Fruit fly (Drosophila melanogaster) whole organism, embryonic: Measurements from ENCODE around the gene CG9626.

Experiments
- Atf6 ChIP-seq: fragments of 200-800 bp; sonication (Bioruptor generic); IDR thresholded peaks from 2 replicates; pipeline ENCODE4 v1.3.6; 2022; ENCODE audit warnings: missing biosample characterization, missing genetic modification characterization
- CG11085 ChIP-seq: fragments of 200-800 bp; sonication (Bioruptor generic); IDR thresholded peaks from 2 replicates; pipeline ENCODE4 v1.3.6; 2022; ENCODE audit warnings: missing biosample characterization, missing genetic modification characterization
- CG12942 ChIP-seq: fragments of 200-800 bp; sonication (Bioruptor generic); optimal IDR thresholded peaks from 3 replicates; lab custom pipeline; 2016; ENCODE audit warnings: missing biosample characterization, missing genetic modification characterization
- CG15073 ChIP-seq: fragments of 200-800 bp; sonication (Bioruptor generic); optimal IDR thresholded peaks from 2 replicates; lab custom pipeline; 2016; ENCODE audit warnings: missing biosample characterization, missing genetic modification characterization
- CG15479 ChIP-seq: fragments of 200-800 bp; sonication (Bioruptor generic); optimal IDR thresholded peaks from 3 replicates; lab custom pipeline; 2019; ENCODE audit warnings: missing biosample characterization, mild to moderate bottlenecking, missing genetic modification characterization, moderate library complexity
- CG15601 ChIP-seq: fragments of 200-800 bp; sonication (Bioruptor generic); optimal IDR thresholded peaks from 3 replicates; lab custom pipeline; 2019; ENCODE audit warnings: missing biosample characterization, mild to moderate bottlenecking, missing genetic modification characterization, moderate library complexity
- CG18011 ChIP-seq: fragments of 200-800 bp; sonication (Bioruptor generic); optimal IDR thresholded peaks from 2 replicates; lab custom pipeline; 2017; ENCODE audit warnings: missing biosample characterization, missing genetic modification characterization, mild to moderate bottlenecking, moderate library complexity, missing genotype
- CG2129 ChIP-seq: fragments of 200-800 bp; sonication (Bioruptor generic); IDR thresholded peaks from 2 replicates; pipeline ENCODE4 v1.3.6; 2022; ENCODE audit warnings: missing biosample characterization, missing genetic modification characterization; ENCODE audit not compliant: partially characterized antibody
- CG2712 ChIP-seq: fragments of 200-800 bp; optimal IDR thresholded peaks from 3 replicates; lab custom pipeline; 2019; ENCODE audit warnings: missing biosample characterization, mild to moderate bottlenecking, missing genetic modification characterization, moderate library complexity
- CG31224 ChIP-seq: fragments of 200-800 bp; sonication (Bioruptor generic); IDR thresholded peaks from 2 replicates; pipeline ENCODE4 v1.3.6; 2022; ENCODE audit warnings: missing biosample characterization, missing genetic modification characterization
- CG32772 ChIP-seq: fragments of 200-800 bp; sonication (Bioruptor generic); IDR thresholded peaks from 2 replicates; pipeline ENCODE4 v1.3.6; 2022; ENCODE audit warnings: missing biosample characterization, missing genetic modification characterization
- CG34376 ChIP-seq: fragments of 200-800 bp; sonication (Bioruptor generic); optimal IDR thresholded peaks from 2 replicates; lab custom pipeline; 2018; ENCODE audit warnings: missing biosample characterization, mild to moderate bottlenecking, missing genetic modification characterization
- CG4617 ChIP-seq: fragments of 200-800 bp; sonication (Bioruptor generic); optimal IDR thresholded peaks from 3 replicates; lab custom pipeline; 2016; ENCODE audit warnings: missing biosample characterization, missing genetic modification characterization, borderline replicate concordance
- CG6175 ChIP-seq: fragments of 200-800 bp; sonication (Bioruptor generic); IDR thresholded peaks from 3 replicates; pipeline ENCODE4 v1.3.6; 2022; ENCODE audit warnings: missing biosample characterization, missing genetic modification characterization
- CG6813 ChIP-seq: fragments of 200-800 bp; sonication (Bioruptor generic); optimal IDR thresholded peaks from 2 replicates; lab custom pipeline; 2017; ENCODE audit warnings: missing biosample characterization, missing genetic modification characterization, mild to moderate bottlenecking, moderate library complexity, missing genetic modification reagents
- CG7745 ChIP-seq: fragments of 200-800 bp; sonication (Bioruptor generic); optimal IDR thresholded peaks from 2 replicates; lab custom pipeline; 2018; ENCODE audit warnings: missing biosample characterization, mild to moderate bottlenecking, missing genetic modification characterization, moderate library complexity
- CG8478 ChIP-seq: fragments of >200 bp; optimal IDR thresholded peaks from 2 replicates; lab custom pipeline; 2018
- CHES-1-like ChIP-seq: fragments of 200-800 bp; sonication (Bioruptor generic); optimal IDR thresholded peaks from 2 replicates; lab custom pipeline; 2016; ENCODE audit warnings: missing biosample characterization, missing genetic modification characterization
- Chrac-16 ChIP-seq: fragments of 200-800 bp; sonication (Bioruptor generic); optimal IDR thresholded peaks from 3 replicates; lab custom pipeline; 2016; ENCODE audit warnings: missing biosample characterization, missing genetic modification characterization
- Deaf1 ChIP-seq: fragments of 200-800 bp; optimal IDR thresholded peaks from 3 replicates; lab custom pipeline; 2019; ENCODE audit warnings: missing biosample characterization, mild to moderate bottlenecking, missing genetic modification characterization, moderate library complexity
- Dip2 ChIP-seq: fragments of 200-800 bp; sonication (Bioruptor generic); IDR thresholded peaks from 2 replicates; pipeline ENCODE4 v1.3.6; 2022; ENCODE audit warnings: missing biosample characterization, missing genetic modification characterization
- Ets97D ChIP-seq: fragments of 200-800 bp; sonication (Bioruptor generic); optimal IDR thresholded peaks from 3 replicates; lab custom pipeline; 2016; ENCODE audit warnings: missing biosample characterization, missing genetic modification characterization
- H15 ChIP-seq: fragments of 200-800 bp; sonication (Bioruptor generic); IDR thresholded peaks from 3 replicates; pipeline ENCODE4 v1.3.6; 2022; ENCODE audit warnings: missing biosample characterization, missing genetic modification characterization
- HmgD ChIP-seq: fragments of 200-800 bp; sonication (Bioruptor generic); optimal IDR thresholded peaks from 3 replicates; lab custom pipeline; 2016; ENCODE audit warnings: missing biosample characterization, missing genetic modification characterization
- Kr ChIP-seq: fragments of 200-800 bp; sonication (Bioruptor generic); optimal IDR thresholded peaks from 2 replicates; lab custom pipeline; 2017; ENCODE audit warnings: missing biosample characterization, mild to moderate bottlenecking, missing genetic modification characterization
- MBD-R2 ChIP-seq: fragments of 200-800 bp; sonication (Bioruptor generic); IDR thresholded peaks from 2 replicates; pipeline ENCODE4 v1.3.6; 2022; ENCODE audit warnings: missing biosample characterization, missing genetic modification characterization
- Neu2 ChIP-seq: fragments of 200-800 bp; sonication (Bioruptor generic); optimal IDR thresholded peaks from 3 replicates; lab custom pipeline; 2016; ENCODE audit warnings: missing biosample characterization, missing genetic modification characterization, borderline replicate concordance
- Rfx ChIP-seq: fragments of 200-800 bp; sonication (Bioruptor generic); IDR thresholded peaks from 2 replicates; pipeline ENCODE4 v1.3.6; 2022; ENCODE audit warnings: missing biosample characterization, missing genetic modification characterization
- Rx ChIP-seq: fragments of 200-800 bp; sonication (Bioruptor generic); IDR thresholded peaks from 2 replicates; pipeline ENCODE4 v1.3.6; 2022; ENCODE audit warnings: missing biosample characterization, missing genetic modification characterization
- Six4 ChIP-seq: fragments of 200-800 bp; sonication (Bioruptor generic); optimal IDR thresholded peaks from 2 replicates; lab custom pipeline; 2016; ENCODE audit warnings: missing biosample characterization, missing genetic modification characterization
- Vsx1 ChIP-seq: fragments of 200-800 bp; sonication (Bioruptor generic); optimal IDR thresholded peaks from 2 replicates; lab custom pipeline; 2017; ENCODE audit warnings: missing biosample characterization, mild to moderate bottlenecking, missing genetic modification characterization, missing genetic modification reagents
- al ChIP-seq: fragments of 200-800 bp; sonication (Bioruptor generic); IDR thresholded peaks from 2 replicates; pipeline ENCODE4 v1.3.6; 2022; ENCODE audit warnings: missing biosample characterization, missing genetic modification characterization
- ato ChIP-seq: fragments of 200-800 bp; sonication (Bioruptor generic); IDR thresholded peaks from 2 replicates; pipeline ENCODE4 v1.3.6; 2022; ENCODE audit warnings: missing biosample characterization, missing genetic modification characterization; ENCODE audit not compliant: partially characterized antibody
- bowl ChIP-seq: fragments of 200-800 bp; sonication (Bioruptor generic); IDR thresholded peaks from 2 replicates; pipeline ENCODE4 v1.3.6; 2022; ENCODE audit warnings: missing biosample characterization, missing genetic modification characterization
- crc ChIP-seq: fragments of 200-800 bp; sonication (Bioruptor generic); optimal IDR thresholded peaks from 2 replicates; lab custom pipeline; 2016; ENCODE audit warnings: missing biosample characterization, missing genetic modification characterization
- dpn ChIP-seq, 2 experiments: fragments of 200-800 bp; sonication (Bioruptor generic); optimal IDR thresholded peaks; 3 replicates each; lab custom pipeline; 2016; ENCODE audit warnings: missing biosample characterization in 2 of 2, missing genetic modification characterization in 2 of 2
- dysf ChIP-seq: fragments of 200-800 bp; sonication (Bioruptor generic); IDR thresholded peaks from 3 replicates; pipeline ENCODE4 v1.3.6; 2022; ENCODE audit warnings: missing biosample characterization, missing genetic modification characterization
- en ChIP-seq: fragments of 200-800 bp; sonication (Bioruptor generic); optimal IDR thresholded peaks from 2 replicates; lab custom pipeline; 2016; ENCODE audit warnings: missing biosample characterization, missing genetic modification characterization
- eve ChIP-seq, 2 experiments: fragments of >200 bp; optimal IDR thresholded peaks; 2 replicates each; lab custom pipeline; 2017; ENCODE audit warnings: missing biosample characterization in 2 of 2, missing genetic modification characterization in 2 of 2
- eyg ChIP-seq: fragments of 200-800 bp; sonication (Bioruptor generic); optimal IDR thresholded peaks from 3 replicates; lab custom pipeline; 2016; ENCODE audit warnings: missing biosample characterization, missing genetic modification characterization
- gfzf ChIP-seq: fragments of 200-800 bp; sonication (Bioruptor generic); optimal IDR thresholded peaks from 2 replicates; lab custom pipeline; 2016; ENCODE audit warnings: missing biosample characterization, mild to moderate bottlenecking, missing genetic modification characterization, moderate library complexity
- pb ChIP-seq: fragments of 200-800 bp; sonication (Bioruptor generic); optimal IDR thresholded peaks from 3 replicates; lab custom pipeline; 2016; ENCODE audit warnings: missing biosample characterization, missing genetic modification characterization
- pfk ChIP-seq: fragments of 200-800 bp; sonication (Bioruptor generic); optimal IDR thresholded peaks from 2 replicates; lab custom pipeline; 2018; ENCODE audit warnings: missing biosample characterization, mild to moderate bottlenecking, missing genetic modification characterization, moderate library complexity
- pita ChIP-seq: fragments of 200-800 bp; sonication (Bioruptor generic); optimal IDR thresholded peaks from 2 replicates; lab custom pipeline; 2017; ENCODE audit warnings: missing biosample characterization, mild to moderate bottlenecking, missing genetic modification characterization
- run ChIP-seq: fragments of 200-800 bp; sonication (Bioruptor generic); optimal IDR thresholded peaks from 3 replicates; lab custom pipeline; 2018; ENCODE audit warnings: missing biosample characterization, mild to moderate bottlenecking, missing genetic modification characterization
- scrt ChIP-seq: fragments of 200-800 bp; sonication (Bioruptor generic); optimal IDR thresholded peaks from 2 replicates; lab custom pipeline; 2018; ENCODE audit warnings: missing biosample characterization, mild to moderate bottlenecking, missing genetic modification characterization, moderate library complexity
- sens ChIP-seq: fragments of 200-800 bp; sonication (Bioruptor generic); peaks from one replicate; lab custom pipeline; 2016; ENCODE audit warnings: missing biosample characterization, missing genetic modification characterization
- sima ChIP-seq: fragments of 200-800 bp; sonication (Bioruptor generic); optimal IDR thresholded peaks from 2 replicates; lab custom pipeline; 2016; ENCODE audit warnings: missing biosample characterization, missing genetic modification characterization
- stc ChIP-seq: fragments of 200-800 bp; sonication (Bioruptor generic); IDR thresholded peaks from 2 replicates; pipeline ENCODE4 v1.3.6; 2022; ENCODE audit warnings: missing biosample characterization, missing genetic modification characterization
- tgo ChIP-seq: fragments of 200-800 bp; sonication (Bioruptor generic); IDR thresholded peaks from 3 replicates; pipeline ENCODE4 v1.3.6; 2022; ENCODE audit warnings: missing biosample characterization, missing genetic modification characterization
- tll ChIP-seq, 2 experiments: fragments of 200-800 bp in 1 of 2; fragments of >200 bp in 1 of 2; sonication (Bioruptor generic) in 1 of 2; optimal IDR thresholded peaks; 2 replicates each; lab custom pipeline; 2017 to 2019; ENCODE audit warnings: missing biosample characterization in 2 of 2, missing genetic modification characterization in 2 of 2, mild to moderate bottlenecking in 1 of 2, moderate library complexity in 1 of 2
- toy ChIP-seq: fragments of 200-800 bp; sonication (Bioruptor generic); IDR thresholded peaks from 2 replicates; pipeline ENCODE4 v1.3.6; 2022; ENCODE audit warnings: missing biosample characterization, missing genetic modification characterization

Gene CG9626

dm6 chr3R:8340675-8341275 is 40.0 kb upstream of the CG9626 start, which contains the start of the genes COX7A and Arl2 (continued):
- TF ChIP-seq Six4 (no peak), HmgD (GFP tag; lab: Kevin White, UChicago) (no peak), pfk (GFP tag; lab: Kevin White, UChicago) (no peak), Rfx (GFP tag; lab: Robert Waterston, UW) (no peak), CG6813 (GFP tag; lab: Kevin White, UChicago) (no peak), ato (GFP tag; lab: Robert Waterston, UW) (peak; percentile 96), CG31224 (GFP tag; lab: Robert Waterston, UW) (no peak), toy (GFP tag; lab: Robert Waterston, UW) (no peak), CG12942 (GFP tag; lab: Kevin White, UChicago) (no peak), bowl (no peak), run (tag; lab: Kevin White, UChicago) (no peak), CG8478 (no peak), tll (GFP tag; optimal IDR thresholded peaks at IDR 0.05; lab: Kevin White, UChicago) (no peak), eve (GFP tag; optimal IDR thresholded peaks at IDR 0.05; lab: Kevin White, UChicago) (no peak), MBD-R2 (GFP tag; lab: Robert Waterston, UW) (peak; percentile 90), dysf (GFP tag; lab: Robert Waterston, UW) (no peak), Rx (no peak), Chrac-16 (GFP tag; lab: Kevin White, UChicago) (no peak), dpn (GFP tag; optimal IDR thresholded peaks at IDR 0.05; lab: Kevin White, UChicago) (no peak), CHES-1-like (no peak), CG32772 (GFP tag; lab: Robert Waterston, UW) (no peak), CG6175 (GFP tag; lab: Robert Waterston, UW) (no peak), stc (no peak), gfzf (GFP tag; lab: Kevin White, UChicago) (peak; percentile 42), sens (GFP tag; lab: Kevin White, UChicago) (peak; percentile 68), crc (GFP tag; lab: Kevin White, UChicago) (no peak), CG15601 (tag; lab: Kevin White, UChicago) (no peak), CG11085 (GFP tag; lab: Robert Waterston, UW) (no peak), CG4617 (peak; percentile 88), CG15073 (no peak), CG34376 (no peak), pb (GFP tag; lab: Kevin White, UChicago) (no peak), Neu2 (GFP tag; lab: Kevin White, UChicago) (no peak), CG7745 (tag; lab: Kevin White, UChicago) (no peak), Vsx1 (GFP tag; lab: Kevin White, UChicago) (no peak), al (GFP tag; lab: Robert Waterston, UW) (no peak), Dip2 (GFP tag; lab: Robert Waterston, UW) (no peak), CG18011 (GFP tag; lab: Kevin White, UChicago) (no peak), Deaf1 (tag; lab: Kevin White, UChicago) (no peak), sima (GFP tag; lab: Kevin White, UChicago) (no peak), pita (no peak), Atf6 (GFP tag; lab: Robert Waterston, UW) (0 out of 2 replicates have a peak, but pooled peaks have one; percentile 23), eyg (no peak), CG2712 (peak; percentile 22), CG2129 (peak; percentile 94), CG15479 (GFP tag; lab: Kevin White, UChicago) (no peak), scrt (GFP tag; lab: Kevin White, UChicago) (no peak), Ets97D (GFP tag; lab: Kevin White, UChicago) (peak; percentile 60), en (GFP tag; lab: Kevin White, UChicago) (no peak), H15 (GFP tag; lab: Robert Waterston, UW) (no peak), tgo (GFP tag; lab: Robert Waterston, UW) (no peak), Kr (GFP tag; lab: Kevin White, UChicago) (no peak)
